Worm (Caenorhabditis elegans) whole organism, dauer: Measurements from ENCODE around the gene F56C9.3.

ENCODE experiments used
- unc-62 ChIP-seq: sonication (generic microtip); optimal IDR thresholded peaks from 2 replicates; lab custom pipeline; 2017; ENCODE audit warnings: missing biosample characterization, missing genetic modification reagents, missing genetic modification characterization

F56C9.3 gene

ce11 chrIII:7310662-7311340, at the start of gene F56C9.3, which contains the start of gene F56C9.6:
TSS of gene F56C9.3 (plus strand) at chrIII:7311290.
TSS of gene F56C9.6 (minus strand) at chrIII:7310773.
- no peak for TF ChIP-seq unc-62

- TF ChIP-seq unc-62 = no peak
These were observed 48.5 kb upstream of the F56C9.3 start for ce11 chrIII:7262592-7262991.

DNA sequence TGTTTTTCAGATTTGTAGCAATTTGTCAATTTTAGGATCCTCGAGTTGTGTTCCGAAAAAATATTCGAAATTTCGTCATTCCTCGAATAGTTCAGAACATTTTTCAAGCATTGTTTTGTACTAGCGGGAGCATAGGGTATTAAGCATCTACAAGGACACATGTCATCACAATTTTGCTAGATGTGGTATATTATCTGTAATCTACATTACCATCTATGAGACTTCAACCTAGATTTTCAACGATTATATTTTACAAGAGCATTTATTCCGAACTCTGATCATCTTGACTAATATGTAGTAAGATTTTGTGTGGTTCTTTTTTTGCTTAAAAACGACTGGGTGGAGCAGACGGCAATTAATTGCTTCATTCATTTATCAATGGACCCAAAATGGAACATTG, 48.1 kb upstream of the F56C9.3 start:
- no peak for TF ChIP-seq unc-62

- no peak for TF ChIP-seq unc-62
These were observed 40.0 kb upstream of the F56C9.3 start for ce11 chrIII:7271083-7271482.

DNA sequence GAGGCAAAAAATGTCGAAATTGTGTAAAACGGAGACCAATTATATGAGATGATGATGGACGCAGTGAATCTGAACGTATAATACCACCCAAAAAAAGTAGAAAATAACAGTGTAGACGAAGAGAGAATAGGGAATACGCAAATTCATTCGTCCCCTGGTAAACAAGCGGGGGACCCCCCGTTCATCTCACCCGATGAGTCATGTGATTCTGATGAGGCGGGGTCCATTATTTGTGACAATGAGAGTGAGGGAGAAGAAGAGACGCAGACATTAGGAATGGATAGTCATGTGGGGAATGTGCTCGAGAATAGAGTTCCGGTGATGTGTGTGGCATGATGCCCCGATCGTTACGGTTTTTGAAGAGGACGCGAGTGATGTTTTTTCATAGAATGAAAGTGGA, 39.0 kb upstream of the F56C9.3 start:
- TF ChIP-seq unc-62 = no peak

ce11 chrIII:7272828-7273227, 38.3 kb upstream of the F56C9.3 start:
- TF ChIP-seq unc-62 = no peak

- TF ChIP-seq unc-62 = no peak
These were observed 37.4 kb upstream of the F56C9.3 start for ce11 chrIII:7273718-7274117.

DNA sequence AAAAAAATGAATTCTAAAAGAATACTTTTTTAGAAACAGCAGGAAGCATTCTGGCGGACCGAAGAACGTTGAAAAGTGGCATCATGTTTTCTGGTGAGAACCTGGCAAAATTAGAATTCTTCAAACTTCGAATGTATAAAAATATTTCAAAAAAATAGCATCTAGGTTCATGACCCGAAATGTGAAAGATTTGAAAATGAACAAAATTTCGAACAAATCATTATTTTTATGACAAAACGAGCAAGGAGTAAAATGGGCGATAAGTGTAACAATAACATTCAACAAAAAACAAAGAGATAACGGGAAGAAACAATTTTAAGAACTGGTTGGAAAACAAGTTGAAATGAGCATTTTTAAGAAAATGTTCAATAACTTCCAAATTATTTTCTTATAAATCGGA, 35.8 kb upstream of the F56C9.3 start, which contains the start of gene psd-1:
psd-1 (minus strand) TSS at position 101 of the 400 bp plus-strand sequence.
- no peak for TF ChIP-seq unc-62

DNA sequence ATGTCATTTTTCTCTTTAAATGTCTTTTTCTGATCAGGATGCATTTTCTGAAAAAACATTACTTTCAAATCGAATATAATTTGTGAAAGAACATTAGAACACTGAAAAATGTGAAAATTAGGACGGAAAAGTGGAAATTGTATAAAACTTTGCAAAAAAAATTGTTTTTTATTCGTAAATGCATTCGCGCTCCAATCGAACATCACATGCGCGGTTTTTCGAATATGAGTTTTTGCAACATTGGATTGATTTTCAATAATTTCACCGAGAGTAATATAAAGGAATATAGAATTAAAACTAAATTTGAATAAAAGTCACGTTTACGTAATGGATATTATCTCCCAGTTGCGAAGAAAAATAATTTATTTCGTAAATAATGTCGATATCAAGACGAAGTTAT, 33.9 kb upstream of the F56C9.3 start, which contains the start of the genes spot-1 and B0361.11:
spot-1 (minus strand) TSS at position 47 of the 400 bp plus-strand sequence.
B0361.11 (plus strand) TSS at position 372 of the 400 bp plus-strand sequence.
- TF ChIP-seq unc-62 = no peak

- TF ChIP-seq unc-62 = no peak
These were observed 32.6 kb upstream of the F56C9.3 start for ce11 chrIII:7278491-7278890.

DNA sequence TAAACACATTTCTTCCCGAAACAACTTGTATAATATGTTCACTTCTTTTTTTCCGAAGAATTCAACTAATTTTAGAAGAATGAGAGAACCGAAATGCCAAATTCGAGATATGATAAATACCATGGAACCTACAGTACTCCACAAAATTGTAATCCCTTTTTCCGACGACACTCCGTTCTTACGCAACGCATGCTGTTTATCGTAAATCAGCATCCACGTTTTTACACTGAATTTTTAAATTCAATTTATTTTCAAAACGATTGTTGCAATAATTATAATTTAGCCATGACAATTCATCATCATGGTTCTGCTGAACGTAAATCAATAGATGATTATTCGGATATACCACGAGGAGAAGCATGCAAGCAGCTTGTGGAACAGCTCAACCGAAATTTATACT, 29.9 kb upstream of the F56C9.3 start, which contains the start of gene B0361.3:
B0361.3 (plus strand) TSS at position 284 of the 400 bp plus-strand sequence.
- TF ChIP-seq unc-62 = no peak

ce11 chrIII:7285783-7286182, 25.3 kb upstream of the F56C9.3 start, which contains the start of gene pho-5:
TSS of gene pho-5 (minus strand) at chrIII:7285883.
- no peak for TF ChIP-seq unc-62

DNA sequence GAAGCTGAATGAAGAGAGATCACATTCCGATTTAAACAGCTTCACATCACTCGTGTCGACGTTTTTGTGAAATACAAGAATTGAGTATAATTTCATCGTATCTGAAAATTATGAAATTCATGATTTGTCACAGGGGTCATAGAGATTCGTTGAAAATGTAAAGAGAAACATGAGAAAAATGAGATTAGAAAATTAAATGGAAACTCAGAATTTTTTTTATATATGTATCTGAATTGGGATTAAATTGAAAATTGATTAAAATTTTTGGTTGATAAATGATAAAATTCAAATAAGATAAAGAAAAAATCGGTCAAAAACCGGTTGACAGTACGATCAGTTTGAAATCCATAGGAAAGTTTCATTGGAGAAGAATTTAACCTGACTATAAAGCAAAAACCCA, 23.6 kb upstream of the F56C9.3 start, which contains the start of gene ykt-6:
ykt-6 (minus strand) TSS at position 101 of the 400 bp plus-strand sequence.
- TF ChIP-seq unc-62 = no peak

ce11 chrIII:7290462-7290861, 20.6 kb upstream of the F56C9.3 start, which contains the start of gene algn-11:
TSS of gene algn-11 (minus strand) at chrIII:7290562.
- no peak for TF ChIP-seq unc-62

ce11 chrIII:7291216-7291615, 19.9 kb upstream of the F56C9.3 start:
- no peak for TF ChIP-seq unc-62

- TF ChIP-seq unc-62 = no peak
These were observed 18.5 kb upstream of the F56C9.3 start for ce11 chrIII:7292569-7292968.

ce11 chrIII:7293075-7293684, 17.9 kb upstream of the F56C9.3 start, which contains the start of gene cwf-19L2:
TSS of gene cwf-19L2 (plus strand) at chrIII:7293634.
- TF ChIP-seq unc-62 = no peak
